Worm (Caenorhabditis elegans) whole organism, late embryonic: ENCODE data around the gene dct-6.

ENCODE experiments used
- C08G9.2 ChIP-seq: sonication (generic microtip); optimal IDR thresholded peaks from 2 replicates; lab custom pipeline; 2016; ENCODE audit warnings: mild to moderate bottlenecking, missing genetic modification characterization, moderate library complexity, missing compliant biosample characterization
- C38D4.7 ChIP-seq: fragments of 200-800 bp; sonication (Bioruptor generic); optimal IDR thresholded peaks from 2 replicates; lab custom pipeline; 2018; ENCODE audit warnings: mild to moderate bottlenecking, missing genetic modification characterization, moderate library complexity, missing compliant biosample characterization
- K02D7.2 ChIP-seq: sonication (generic microtip); optimal IDR thresholded peaks from 2 replicates; lab custom pipeline; 2017; ENCODE audit warnings: mild to moderate bottlenecking, missing genetic modification characterization, missing compliant biosample characterization
- T23F11.4 ChIP-seq: fragments of 200-800 bp; sonication (Bioruptor generic); optimal IDR thresholded peaks from 2 replicates; lab custom pipeline; 2018; ENCODE audit warnings: mild to moderate bottlenecking, missing genetic modification characterization, missing compliant biosample characterization
- Y22D7AL.16 ChIP-seq: sonication (generic microtip); optimal IDR thresholded peaks from 2 replicates; lab custom pipeline; 2016; ENCODE audit warnings: missing genetic modification characterization, missing compliant biosample characterization
- ahr-1 ChIP-seq: sonication (generic microtip); optimal IDR thresholded peaks from 2 replicates; lab custom pipeline; 2016; ENCODE audit warnings: missing genetic modification characterization, missing compliant biosample characterization
- ama-1 ChIP-seq: fragments of 150-350 bp; optimal IDR thresholded peaks from 2 replicates; lab custom pipeline; 2014
- ceh-14 ChIP-seq: sonication (generic microtip); optimal IDR thresholded peaks from 2 replicates; lab custom pipeline; 2016; ENCODE audit warnings: missing genotype, missing genetic modification characterization, missing compliant biosample characterization
- ceh-30 ChIP-seq: fragments of 150-350 bp; optimal IDR thresholded peaks from 2 replicates; lab custom pipeline; 2014; ENCODE audit warnings: missing biosample characterization, missing genetic modification characterization
- ceh-31 ChIP-seq: sonication (generic microtip); optimal IDR thresholded peaks from 2 replicates; lab custom pipeline; 2016; ENCODE audit warnings: missing genetic modification characterization, missing compliant biosample characterization
- ceh-48 ChIP-seq: sonication (generic microtip); optimal IDR thresholded peaks from 2 replicates; lab custom pipeline; 2016; ENCODE audit warnings: missing genetic modification characterization, inconsistent platforms, missing compliant biosample characterization
- ceh-9 ChIP-seq: sonication (generic microtip); optimal IDR thresholded peaks from 2 replicates; lab custom pipeline; 2016; ENCODE audit warnings: mild to moderate bottlenecking, missing genetic modification characterization, inconsistent platforms, missing compliant biosample characterization
- dmd-4 ChIP-seq: sonication (generic microtip); optimal IDR thresholded peaks from 2 replicates; lab custom pipeline; 2016; ENCODE audit warnings: borderline replicate concordance, missing genetic modification characterization, missing compliant biosample characterization
- dve-1 ChIP-seq: sonication (generic microtip); optimal IDR thresholded peaks from 2 replicates; lab custom pipeline; 2017; ENCODE audit warnings: antibody characterized with exemption, mild to moderate bottlenecking, missing genetic modification characterization, missing compliant biosample characterization
- elt-2 ChIP-seq: sonication (generic microtip); optimal IDR thresholded peaks from 2 replicates; lab custom pipeline; 2016; ENCODE audit warnings: missing genetic modification reagents, missing genetic modification characterization, missing compliant biosample characterization
- elt-4 ChIP-seq: sonication (generic microtip); optimal IDR thresholded peaks from 2 replicates; lab custom pipeline; 2016; ENCODE audit warnings: missing genetic modification characterization, missing compliant biosample characterization
- ets-4 ChIP-seq: sonication (generic microtip); optimal IDR thresholded peaks from 2 replicates; lab custom pipeline; 2016; ENCODE audit warnings: missing genetic modification characterization, missing compliant biosample characterization
- eyg-1 ChIP-seq: sonication (generic microtip); optimal IDR thresholded peaks from 2 replicates; lab custom pipeline; 2016; ENCODE audit warnings: missing genotype, missing genetic modification characterization, missing compliant biosample characterization
- fkh-6 ChIP-seq: sonication (generic microtip); optimal IDR thresholded peaks from 2 replicates; lab custom pipeline; 2016; ENCODE audit warnings: missing genetic modification characterization, missing compliant biosample characterization
- hlh-30 ChIP-seq: sonication (generic microtip); optimal IDR thresholded peaks from 2 replicates; lab custom pipeline; 2017; ENCODE audit warnings: antibody characterized with exemption, missing genetic modification characterization, missing compliant biosample characterization; ENCODE audit not compliant: insufficient read depth
- hlh-8 ChIP-seq: sonication (generic microtip); optimal IDR thresholded peaks from 2 replicates; lab custom pipeline; 2016; ENCODE audit warnings: missing genotype, missing genetic modification characterization, missing compliant biosample characterization
- lin-11 ChIP-seq: fragments of 200-800 bp; sonication (Bioruptor generic); optimal IDR thresholded peaks from 2 replicates; lab custom pipeline; 2018; ENCODE audit warnings: mild to moderate bottlenecking, missing genetic modification characterization, missing compliant biosample characterization
- nfya-1 ChIP-seq: sonication (generic microtip); optimal IDR thresholded peaks from 2 replicates; lab custom pipeline; 2017; ENCODE audit warnings: missing genetic modification characterization, mild to moderate bottlenecking, missing compliant biosample characterization, antibody characterized with exemption, moderate library complexity
- nhr-11 ChIP-seq: fragments of 150-350 bp; optimal IDR thresholded peaks from 2 replicates; lab custom pipeline; 2014; ENCODE audit warnings: missing biosample characterization, missing genetic modification characterization
- nhr-232 ChIP-seq: sonication (generic microtip); optimal IDR thresholded peaks from 2 replicates; lab custom pipeline; 2016; ENCODE audit warnings: missing genetic modification characterization, missing compliant biosample characterization
- odd-2 ChIP-seq: sonication (generic microtip); optimal IDR thresholded peaks from 2 replicates; lab custom pipeline; 2017; ENCODE audit warnings: antibody characterized with exemption, mild to moderate bottlenecking, missing genetic modification characterization, missing compliant biosample characterization
- pat-9 ChIP-seq: fragments of 200-800 bp; sonication (Bioruptor generic); optimal IDR thresholded peaks from 2 replicates; lab custom pipeline; 2018; ENCODE audit warnings: mild to moderate bottlenecking, missing genetic modification characterization, moderate library complexity, missing compliant biosample characterization
- pha-4 ChIP-seq: fragments of 150-350 bp; optimal IDR thresholded peaks from 2 replicates; lab custom pipeline; 2018; ENCODE audit warnings: missing biosample characterization, missing genetic modification reagents, missing genetic modification characterization
- pqm-1 ChIP-seq: sonication (generic microtip); optimal IDR thresholded peaks from 2 replicates; lab custom pipeline; 2016; ENCODE audit warnings: missing genetic modification characterization, missing compliant biosample characterization
- ref-2 ChIP-seq: sonication (generic microtip); optimal IDR thresholded peaks from 2 replicates; lab custom pipeline; 2016; ENCODE audit warnings: missing genetic modification characterization, missing compliant biosample characterization
- rnt-1 ChIP-seq: sonication (generic microtip); optimal IDR thresholded peaks from 2 replicates; lab custom pipeline; 2016; ENCODE audit warnings: missing genetic modification characterization, missing compliant biosample characterization
- sox-2 ChIP-seq: fragments of 200-800 bp; sonication (Bioruptor generic); IDR thresholded peaks from 2 replicates; pipeline ENCODE4 v1.3.6; 2022; ENCODE audit warnings: missing genetic modification reagents, missing genetic modification characterization, missing compliant biosample characterization
- sox-4 ChIP-seq: sonication (generic microtip); optimal IDR thresholded peaks from 2 replicates; lab custom pipeline; 2017; ENCODE audit warnings: mild to moderate bottlenecking, missing genetic modification characterization, inconsistent platforms, missing compliant biosample characterization
- tbx-7 ChIP-seq: sonication (generic microtip); optimal IDR thresholded peaks from 2 replicates; lab custom pipeline; 2016; ENCODE audit warnings: missing genotype, missing genetic modification characterization, missing compliant biosample characterization
- ttx-3 ChIP-seq: sonication (generic microtip); optimal IDR thresholded peaks from 2 replicates; lab custom pipeline; 2016; ENCODE audit warnings: missing genetic modification reagents, missing genetic modification characterization, missing compliant biosample characterization
- unc-42 ChIP-seq: sonication (generic microtip); optimal IDR thresholded peaks from 2 replicates; lab custom pipeline; 2016; ENCODE audit warnings: missing genotype, missing genetic modification characterization, missing compliant biosample characterization
- unc-55 ChIP-seq: sonication (generic microtip); optimal IDR thresholded peaks from 2 replicates; lab custom pipeline; 2017; ENCODE audit warnings: missing biosample characterization, missing genetic modification reagents, missing genetic modification characterization
- unc-86 ChIP-seq: sonication (generic microtip); optimal IDR thresholded peaks from 2 replicates; lab custom pipeline; 2016; ENCODE audit warnings: missing genetic modification characterization, missing compliant biosample characterization
- ztf-16 ChIP-seq: sonication (generic microtip); optimal IDR thresholded peaks from 2 replicates; lab custom pipeline; 2017; ENCODE audit warnings: missing genetic modification characterization, missing compliant biosample characterization

dct-6 gene

DNA sequence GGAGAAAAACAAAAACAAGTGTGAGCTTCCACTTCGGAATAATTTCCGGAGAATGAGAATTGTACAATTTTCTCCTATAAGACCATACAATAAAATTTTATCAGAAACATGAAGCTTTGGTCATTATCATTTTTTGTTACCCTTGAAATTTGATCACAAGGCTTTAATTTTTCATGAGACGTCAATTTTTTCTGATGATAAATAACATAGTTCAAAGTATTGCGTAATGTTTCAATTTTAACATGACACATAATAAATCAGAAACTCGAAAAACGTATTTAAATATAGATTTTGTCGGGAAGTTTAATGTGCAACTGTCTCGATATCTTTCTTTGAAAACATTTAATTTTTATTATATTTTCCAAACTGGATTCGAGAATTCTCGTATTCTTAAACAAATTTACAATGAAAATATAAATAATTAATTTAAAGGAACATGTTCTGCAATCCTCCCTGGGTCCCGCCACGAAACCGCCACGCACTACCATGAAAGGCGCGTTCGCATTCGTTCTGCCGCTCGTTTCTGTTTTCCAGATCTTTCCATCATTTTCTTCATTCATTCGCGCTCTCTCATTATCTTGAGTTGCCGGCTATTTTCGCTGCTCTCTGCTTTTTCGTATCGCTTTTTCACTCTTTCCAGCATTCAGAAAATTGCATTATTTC is 27.3 kb upstream of the dct-6 start:
- no peak for TF ChIP-seq tbx-7 (tag; lab: Kevin White, UChicago)
- TF ChIP-seq lin-11, result no peak
- TF ChIP-seq unc-42 (tag; lab: Kevin White, UChicago), result peak; percentile 13

DNA sequence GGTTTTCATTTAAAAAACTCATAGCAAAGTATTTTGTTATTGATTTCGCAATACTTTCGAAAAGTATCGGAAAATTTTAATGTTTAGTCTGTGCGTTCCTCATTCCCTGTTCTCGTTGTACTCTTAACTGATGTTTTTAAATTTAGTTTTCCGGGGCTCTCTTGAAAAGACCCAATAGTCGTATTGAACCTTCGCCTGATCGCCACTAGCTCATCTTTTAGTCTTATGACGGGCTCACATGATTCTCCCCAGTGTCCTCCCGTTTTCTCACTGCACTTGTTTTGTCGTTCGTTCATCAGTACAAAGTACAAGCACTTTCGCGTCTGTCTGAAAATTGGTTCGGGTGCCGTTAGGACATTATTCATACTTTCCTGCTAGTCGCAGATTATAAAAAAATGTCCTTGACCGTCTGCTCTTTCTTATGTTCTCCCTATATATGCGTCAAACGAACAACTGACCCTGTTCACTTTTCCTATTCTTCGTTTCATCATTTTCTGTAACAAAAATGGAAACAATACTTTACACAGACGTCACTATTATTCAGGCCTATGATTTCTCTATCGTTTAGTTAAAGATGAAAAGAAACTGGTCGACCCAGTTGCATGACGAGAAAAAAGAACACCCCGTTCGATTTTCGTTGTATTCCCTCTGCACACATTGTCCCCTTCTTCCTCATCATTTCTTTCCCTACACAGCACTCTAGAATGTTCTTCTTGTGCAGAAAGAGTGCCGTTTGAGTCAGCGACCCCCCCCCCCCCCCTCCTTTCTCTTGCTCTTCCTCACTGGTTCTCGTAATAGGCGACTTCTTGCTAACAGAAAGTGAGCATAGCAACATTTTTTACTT is 26.5 kb upstream of the dct-6 start, which contains the start of gene ubq-1:
ubq-1 (plus strand) TSS at position 802 of the 844 bp plus-strand sequence.
- TF ChIP-seq C38D4.7 (GFP tag; lab: Kevin White, UChicago), result no peak
- TF ChIP-seq ceh-9 (tag; lab: Kevin White, UChicago), result no peak
- peak; percentile 36 for TF ChIP-seq ref-2 (tag; lab: Kevin White, UChicago)
- TF ChIP-seq hlh-30 (tag; lab: Kevin White, UChicago), result peak; percentile 41
- TF ChIP-seq eyg-1 (tag; lab: Kevin White, UChicago), result no peak
- no peak for TF ChIP-seq nhr-11
- no peak for TF ChIP-seq odd-2 (tag; lab: Kevin White, UChicago)
- TF ChIP-seq dve-1 (tag; lab: Kevin White, UChicago), result no peak
- TF ChIP-seq sox-2, result no peak

DNA sequence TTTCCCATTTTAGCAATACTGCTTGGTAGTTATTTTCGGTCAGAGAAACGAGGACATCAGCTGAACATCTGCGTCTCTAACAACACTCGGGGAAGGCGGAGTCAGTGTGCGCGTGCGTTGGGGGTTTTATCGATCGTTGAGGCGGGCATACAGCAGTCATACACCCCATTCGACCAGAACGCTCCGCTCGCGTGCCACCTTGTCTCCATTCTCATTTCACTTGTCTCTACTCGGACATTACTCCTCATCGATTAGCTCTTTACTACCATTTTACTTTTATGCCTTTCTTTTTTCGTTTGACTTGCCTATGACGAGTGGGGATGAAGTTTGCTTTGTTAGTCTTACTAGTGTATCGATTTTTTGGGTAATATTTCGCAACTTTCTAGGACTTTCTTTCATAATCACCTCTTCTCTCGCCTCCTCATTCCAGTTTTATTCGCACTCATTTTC is 25.7 kb upstream of the dct-6 start:
- TF ChIP-seq hlh-30 (tag; lab: Kevin White, UChicago), result peak; percentile 94
- TF ChIP-seq T23F11.4 (GFP tag; lab: Kevin White, UChicago), result no peak
- TF ChIP-seq ahr-1 (tag; lab: Kevin White, UChicago), result no peak
- no peak for TF ChIP-seq ztf-16 (tag; lab: Kevin White, UChicago)
- TF ChIP-seq eyg-1 (tag; lab: Kevin White, UChicago), result no peak
- TF ChIP-seq sox-4 (tag; lab: Kevin White, UChicago), result no peak
- TF ChIP-seq unc-42 (tag; lab: Kevin White, UChicago), result no peak
- TF ChIP-seq ceh-14 (tag; lab: Kevin White, UChicago), result peak; percentile 5
- TF ChIP-seq hlh-8, result no peak
- TF ChIP-seq ceh-31 (tag; lab: Kevin White, UChicago), result peak; percentile 38
- TF ChIP-seq pat-9, result no peak
- TF ChIP-seq sox-2, result no peak
- peak; percentile 95 for TF ChIP-seq ceh-48 (tag; lab: Kevin White, UChicago)
- TF ChIP-seq ets-4, result no peak
- TF ChIP-seq rnt-1 (tag; lab: Kevin White, UChicago), result no peak
- TF ChIP-seq ama-1 (lab: Kevin White, UChicago), result peak; percentile 84
- peak; percentile 44 for TF ChIP-seq C08G9.2
- TF ChIP-seq tbx-7 (tag; lab: Kevin White, UChicago), result no peak
- peak; percentile 5 for TF ChIP-seq nhr-232 (tag; lab: Kevin White, UChicago)
- TF ChIP-seq elt-2, result peak; percentile 18
- TF ChIP-seq unc-55 (GFP tag; lab: Kevin White, UChicago), result peak; percentile 35
- TF ChIP-seq K02D7.2 (tag; lab: Kevin White, UChicago), result no peak
- TF ChIP-seq nfya-1 (tag; lab: Kevin White, UChicago), result peak; percentile 61

DNA sequence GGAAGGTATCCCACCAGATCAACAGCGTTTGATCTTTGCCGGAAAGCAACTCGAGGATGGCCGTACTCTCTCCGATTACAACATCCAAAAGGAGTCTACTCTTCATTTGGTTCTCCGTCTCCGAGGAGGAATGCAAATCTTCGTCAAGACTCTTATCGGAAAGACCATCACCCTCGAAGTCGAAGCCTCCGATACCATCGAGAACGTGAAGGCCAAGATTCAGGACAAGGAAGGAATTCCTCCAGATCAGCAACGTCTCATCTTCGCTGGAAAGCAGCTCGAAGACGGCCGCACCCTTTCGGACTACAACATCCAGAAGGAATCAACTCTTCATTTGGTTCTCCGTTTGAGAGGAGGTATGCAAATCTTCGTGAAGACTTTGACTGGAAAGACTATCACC is 24.1 kb upstream of the dct-6 start:
- TF ChIP-seq ttx-3 (tag; lab: Kevin White, UChicago) (no peak), pqm-1 (tag; lab: Kevin White, UChicago) (no peak), hlh-8 (no peak), unc-86 (no peak), ztf-16 (tag; lab: Kevin White, UChicago) (no peak), elt-4 (tag; lab: Kevin White, UChicago) (no peak), nhr-232 (tag; lab: Kevin White, UChicago) (no peak), pat-9 (no peak), tbx-7 (tag; lab: Kevin White, UChicago) (no peak), dmd-4 (tag; lab: Kevin White, UChicago) (no peak), ceh-30 (tag; lab: Kevin White, UChicago) (no peak), fkh-6 (tag; lab: Kevin White, UChicago) (no peak), Y22D7AL.16 (tag; lab: Kevin White, UChicago) (no peak), ceh-9 (tag; lab: Kevin White, UChicago) (no peak), ceh-31 (tag; lab: Kevin White, UChicago) (no peak), odd-2 (tag; lab: Kevin White, UChicago) (no peak), ama-1 (lab: Kevin White, UChicago) (no peak), pha-4 (tag; lab: Kevin White, UChicago) (no peak)
- TF ChIP-seq, all 69 proteins: peak for 0
